Worm (Caenorhabditis elegans) whole organism, L3 larva: ENCODE results near the gene bath-27.

Source experiments
- R02D3.7 ChIP-seq: fragments of 150-350 bp; optimal IDR thresholded peaks from 2 replicates; lab custom pipeline; 2014; ENCODE audit warnings: missing biosample characterization, missing genetic modification characterization
- aly-2 ChIP-seq: fragments of 150-350 bp; optimal IDR thresholded peaks from 2 replicates; lab custom pipeline; 2014; ENCODE audit warnings: missing biosample characterization, missing genetic modification characterization
- ama-1 ChIP-seq: fragments of 150-350 bp; optimal IDR thresholded peaks from 2 replicates; lab custom pipeline; 2018
- ceh-16 ChIP-seq: sonication (generic microtip); optimal IDR thresholded peaks from 2 replicates; lab custom pipeline; 2017; ENCODE audit warnings: missing biosample characterization, missing genetic modification characterization
- ceh-82 ChIP-seq: fragments of 150-350 bp; optimal IDR thresholded peaks from 2 replicates; lab custom pipeline; 2014; ENCODE audit warnings: missing biosample characterization, missing genetic modification characterization
- egl-5 ChIP-seq: fragments of 150-350 bp; optimal IDR thresholded peaks from 2 replicates; lab custom pipeline; 2017; ENCODE audit warnings: missing biosample characterization, missing genetic modification reagents, missing genetic modification characterization, inconsistent platforms
- elt-2 ChIP-seq: sonication (generic microtip); optimal IDR thresholded peaks from 2 replicates; lab custom pipeline; 2016; ENCODE audit warnings: missing genetic modification reagents, mild to moderate bottlenecking, missing genetic modification characterization, missing compliant biosample characterization
- fkh-2 ChIP-seq: fragments of 150-350 bp; optimal IDR thresholded peaks from 2 replicates; lab custom pipeline; 2014; ENCODE audit warnings: missing biosample characterization, missing genetic modification reagents, missing genetic modification characterization
- hmg-11 ChIP-seq: sonication (generic microtip); optimal IDR thresholded peaks from 2 replicates; lab custom pipeline; 2016; ENCODE audit warnings: missing genetic modification characterization, missing compliant biosample characterization
- jun-1 ChIP-seq: fragments of 150-350 bp; optimal IDR thresholded peaks from 2 replicates; lab custom pipeline; 2014; ENCODE audit warnings: missing biosample characterization, missing genetic modification reagents, missing genetic modification characterization
- lin-15B ChIP-seq: fragments of 150-350 bp; optimal IDR thresholded peaks from 2 replicates; lab custom pipeline; 2014; ENCODE audit warnings: missing biosample characterization, missing genetic modification characterization
- lin-39 ChIP-seq: fragments of 150-350 bp; optimal IDR thresholded peaks from 2 replicates; lab custom pipeline; 2018; ENCODE audit warnings: missing biosample characterization, missing genetic modification reagents, missing genetic modification characterization
- lsy-12 ChIP-seq: sonication (generic microtip); optimal IDR thresholded peaks from 2 replicates; lab custom pipeline; 2016; ENCODE audit warnings: mild to moderate bottlenecking, missing genetic modification characterization, missing compliant biosample characterization
- nfya-1 ChIP-seq: sonication (generic microtip); optimal IDR thresholded peaks from 2 replicates; lab custom pipeline; 2017; ENCODE audit warnings: missing genetic modification characterization, mild to moderate bottlenecking, missing compliant biosample characterization, antibody characterized with exemption, moderate library complexity; ENCODE audit not compliant: insufficient read depth
- nhr-11 ChIP-seq: fragments of 150-350 bp; optimal IDR thresholded peaks from 2 replicates; lab custom pipeline; 2014; ENCODE audit warnings: missing biosample characterization, missing genetic modification characterization
- nhr-12 ChIP-seq: fragments of 150-350 bp; optimal IDR thresholded peaks from 2 replicates; lab custom pipeline; 2014; ENCODE audit warnings: missing biosample characterization, missing genetic modification characterization
- nhr-237 ChIP-seq: fragments of 150-350 bp; optimal IDR thresholded peaks from 2 replicates; lab custom pipeline; 2014; ENCODE audit warnings: missing biosample characterization, missing genetic modification characterization
- nhr-43 ChIP-seq: sonication (generic microtip); optimal IDR thresholded peaks from 2 replicates; lab custom pipeline; 2016; ENCODE audit warnings: mild to moderate bottlenecking, missing genetic modification characterization, missing compliant biosample characterization; ENCODE audit not compliant: poor library complexity, severe bottlenecking
- nhr-67 ChIP-seq: fragments of 150-350 bp; optimal IDR thresholded peaks from 2 replicates; lab custom pipeline; 2014; ENCODE audit warnings: missing biosample characterization, missing genetic modification characterization
- nhr-77 ChIP-seq: fragments of 150-350 bp; optimal IDR thresholded peaks from 2 replicates; lab custom pipeline; 2014; ENCODE audit warnings: missing biosample characterization, missing genetic modification characterization
- pha-4 ChIP-seq: fragments of 150-350 bp; optimal IDR thresholded peaks from 2 replicates; lab custom pipeline; 2014; ENCODE audit warnings: missing biosample characterization, missing genetic modification reagents, missing genetic modification characterization
- sea-2 ChIP-seq: fragments of 150-350 bp; sonication (generic microtip); optimal IDR thresholded peaks from 4 replicates; lab custom pipeline; 2014; ENCODE audit warnings: missing biosample characterization, missing genetic modification reagents, missing genetic modification characterization
- skn-1 ChIP-seq: fragments of 150-350 bp; optimal IDR thresholded peaks from 2 replicates; lab custom pipeline; 2014; ENCODE audit warnings: missing biosample characterization, missing genetic modification characterization
- unc-39 ChIP-seq: sonication (generic microtip); optimal IDR thresholded peaks from 4 replicates; lab custom pipeline; 2017; ENCODE audit warnings: missing biosample characterization, missing genetic modification characterization
- unc-62 ChIP-seq: fragments of 150-350 bp; sonication (generic microtip); optimal IDR thresholded peaks from 4 replicates; lab custom pipeline; 2014; ENCODE audit warnings: missing biosample characterization, missing genetic modification reagents, missing genetic modification characterization
- zag-1 ChIP-seq: fragments of 150-350 bp; optimal IDR thresholded peaks from 2 replicates; lab custom pipeline; 2014; ENCODE audit warnings: missing biosample characterization, missing genetic modification characterization
- ztf-4 ChIP-seq: fragments of 150-350 bp; optimal IDR thresholded peaks from 2 replicates; lab custom pipeline; 2014; ENCODE audit warnings: missing biosample characterization, missing genetic modification characterization

Gene bath-27

DNA sequence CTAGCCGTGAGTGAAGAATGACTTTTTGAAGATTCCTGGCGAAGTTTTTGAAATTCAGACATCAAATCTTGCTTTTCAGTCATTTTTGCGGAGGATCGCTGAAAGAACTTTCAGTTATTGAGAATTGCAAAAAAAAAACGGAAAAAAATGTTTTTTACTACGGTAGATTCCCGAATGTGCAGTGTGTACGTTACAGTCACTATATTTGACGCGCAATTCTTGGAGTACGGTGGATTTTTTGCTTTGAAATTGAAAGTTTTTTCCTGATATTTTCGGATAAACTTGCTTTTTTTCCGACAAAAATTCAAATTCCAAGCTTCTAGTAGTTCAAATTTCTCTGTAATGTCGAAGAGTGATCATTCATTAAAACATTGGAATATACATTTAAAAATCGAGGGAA lies 16.9 kb upstream of the bath-27 start, which contains the start of gene F14D2.11:
Gene F14D2.11, minus strand, starts transcription at position 101 of the 400 bp plus-strand sequence.
- TF ChIP-seq ama-1 (lab: Kevin White, UChicago) (no peak), skn-1 (no peak)
- TF ChIP-seq, all 47 proteins: peak for 0

DNA sequence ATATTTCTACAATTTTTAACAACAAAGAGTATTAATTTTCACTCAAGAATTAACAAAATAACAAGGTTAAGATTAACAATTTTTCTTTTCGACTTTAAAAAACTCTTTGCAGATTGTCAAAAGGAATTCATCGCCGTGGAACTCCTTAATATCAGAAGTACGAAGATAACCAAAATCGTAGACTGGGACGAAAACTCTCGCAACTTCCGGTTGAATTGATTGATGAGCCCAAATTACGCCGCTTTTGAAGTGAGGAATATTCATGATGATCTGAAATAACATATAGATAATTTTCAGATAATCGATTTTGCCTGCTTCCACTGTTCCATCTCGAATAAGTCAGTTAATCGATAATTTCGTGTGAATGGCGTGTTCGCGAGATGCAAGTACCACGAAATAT lies 15.2 kb upstream of the bath-27 start, which contains the start of gene F14D2.15:
Gene F14D2.15, minus strand, starts transcription at position 101 of the 400 bp plus-strand sequence.
- no peak for TF ChIP-seq aly-2
- TF ChIP-seq fkh-2: no peak
- no peak for TF ChIP-seq nfya-1 (tag; lab: Kevin White, UChicago)
- no peak for TF ChIP-seq nhr-237 (tag; lab: Kevin White, UChicago)
- no peak for TF ChIP-seq sea-2 (GFP tag; lab: Kevin White, UChicago)
- no peak for TF ChIP-seq nhr-12 (tag; lab: Kevin White, UChicago)
- no peak for TF ChIP-seq R02D3.7 (tag; lab: Kevin White, UChicago)
- no peak for TF ChIP-seq ztf-4
- TF ChIP-seq nhr-67: no peak
- TF ChIP-seq egl-5 (tag; lab: Kevin White, UChicago): no peak

DNA sequence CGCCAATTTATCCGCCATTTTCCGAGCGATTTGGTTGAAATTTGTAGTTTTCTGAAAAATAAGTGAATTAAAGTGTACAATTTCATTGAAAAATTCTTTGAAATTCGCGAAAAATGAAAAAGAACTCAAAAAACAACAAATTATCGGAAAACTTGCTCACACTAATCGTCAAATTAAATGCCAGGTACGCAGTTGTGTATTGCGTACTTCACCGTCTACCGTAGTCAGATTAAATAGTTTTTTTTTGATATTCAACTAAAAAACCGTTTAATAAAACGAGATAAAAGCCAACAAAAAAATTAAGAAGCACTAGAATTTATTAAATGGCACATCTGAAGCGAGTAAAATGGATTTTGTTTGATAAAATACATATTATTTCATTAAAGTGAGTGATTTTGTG lies 14.0 kb upstream of the bath-27 start, which contains the start of gene bath-28:
Gene bath-28, minus strand, starts transcription at position 51 of the 400 bp plus-strand sequence.
- TF ChIP-seq unc-62 (GFP tag; lab: Kevin White, UChicago) (no peak), pha-4 (tag; lab: Kevin White, UChicago) (no peak), ama-1 (lab: Kevin White, UChicago) (no peak), nhr-11 (tag; lab: Kevin White, UChicago) (no peak), elt-2 (no peak)

DNA sequence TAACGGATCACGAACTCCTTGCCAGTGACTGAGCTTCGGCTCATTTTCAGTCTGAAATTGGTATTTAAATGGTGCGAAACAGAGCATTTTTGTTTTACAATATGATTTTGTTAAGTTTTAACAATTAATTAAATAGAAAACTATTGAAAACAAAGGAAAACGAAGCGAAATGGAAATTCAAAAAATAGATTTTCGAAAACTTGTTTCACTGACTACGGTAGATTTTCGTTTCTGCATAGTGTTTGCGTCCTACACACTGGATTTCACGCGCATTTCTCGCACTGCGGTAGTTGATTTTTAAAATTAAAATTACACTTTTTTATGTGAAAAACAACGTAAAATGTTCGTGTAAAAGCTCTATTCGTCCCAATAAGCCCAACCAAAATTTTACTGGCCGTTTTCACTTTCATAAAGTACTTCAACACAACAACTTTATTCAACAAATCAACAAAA lies 12.6 kb upstream of the bath-27 start, which contains the start of gene bath-30:
Gene bath-30, minus strand, starts transcription at position 51 of the 453 bp plus-strand sequence.
- TF ChIP-seq egl-5 (tag; lab: Kevin White, UChicago): no peak

DNA sequence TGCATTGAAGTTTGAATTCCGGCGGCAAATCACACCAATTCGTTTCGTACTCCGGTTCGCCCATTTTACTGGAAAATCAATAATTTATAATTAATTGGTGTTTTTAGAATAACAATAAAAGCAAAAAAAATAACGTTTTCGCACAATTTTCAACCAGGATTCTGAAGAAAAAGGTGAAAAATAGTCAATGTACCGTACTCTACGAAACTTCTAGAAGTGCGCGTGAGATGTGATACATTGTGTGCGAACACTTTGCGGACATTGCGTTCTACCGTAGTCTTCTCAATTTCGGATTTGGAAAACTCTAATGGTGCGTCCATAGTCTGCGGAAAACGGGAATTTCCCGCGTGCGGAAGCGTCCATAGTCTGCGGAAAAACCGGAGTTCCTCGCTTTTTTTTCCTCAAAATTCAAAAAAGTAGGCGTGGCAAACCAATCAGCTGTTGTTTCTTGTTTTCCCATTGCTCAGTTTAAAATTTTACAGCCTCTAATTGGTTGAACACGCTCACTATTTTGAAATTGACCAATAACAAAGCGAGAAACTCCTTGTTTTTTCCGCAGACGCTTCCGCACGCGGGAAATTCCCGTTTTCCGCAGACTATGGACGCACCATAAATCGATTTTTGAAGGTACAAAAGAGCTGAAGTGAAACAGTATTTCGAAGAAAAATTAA lies 10.9 kb upstream of the bath-27 start, which contains the start of the genes F14D2.14 and bath-29:
Gene F14D2.14, minus strand, starts transcription at position 51 of the 671 bp plus-strand sequence.
Gene bath-29, plus strand, starts transcription at position 621 of the 671 bp plus-strand sequence.
- TF ChIP-seq jun-1 (tag; lab: Kevin White, UChicago): no peak
- TF ChIP-seq hmg-11 (tag; lab: Kevin White, UChicago): no peak
- no peak for TF ChIP-seq zag-1
- TF ChIP-seq nhr-77 (tag; lab: Kevin White, UChicago): no peak
- TF ChIP-seq ztf-4: no peak
- TF ChIP-seq ama-1 (lab: Kevin White, UChicago): no peak

DNA sequence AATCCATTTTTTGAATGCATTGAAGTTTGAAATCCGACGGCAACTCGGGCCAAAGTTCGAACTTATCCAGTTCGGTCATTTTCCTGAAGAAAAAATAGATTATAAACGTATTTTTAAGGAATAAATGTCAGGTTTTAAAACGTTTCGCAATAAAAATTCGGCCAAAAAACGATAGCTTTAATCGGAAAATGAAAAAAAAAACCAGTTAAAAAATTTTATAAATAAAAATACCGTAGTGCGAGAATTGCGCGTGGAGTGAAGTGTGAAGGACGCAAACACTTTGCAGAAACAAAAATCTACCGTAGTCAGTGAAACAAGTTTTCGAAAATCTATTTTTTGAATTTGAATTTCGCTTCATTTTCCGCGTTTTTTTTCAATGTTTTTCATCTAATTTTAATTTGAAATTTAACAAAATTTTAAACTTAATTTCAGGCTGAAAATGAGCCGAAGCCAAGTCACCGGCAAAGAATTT lies 9.1 kb upstream of the bath-27 start, which contains the start of gene F14D2.8:
Gene F14D2.8, minus strand, starts transcription at position 51 of the 472 bp plus-strand sequence.
- TF ChIP-seq lin-15B (tag; lab: Kevin White, UChicago) (no peak), nhr-12 (tag; lab: Kevin White, UChicago) (no peak), ceh-16 (no peak), lin-39 (tag; lab: Kevin White, UChicago) (no peak)

DNA sequence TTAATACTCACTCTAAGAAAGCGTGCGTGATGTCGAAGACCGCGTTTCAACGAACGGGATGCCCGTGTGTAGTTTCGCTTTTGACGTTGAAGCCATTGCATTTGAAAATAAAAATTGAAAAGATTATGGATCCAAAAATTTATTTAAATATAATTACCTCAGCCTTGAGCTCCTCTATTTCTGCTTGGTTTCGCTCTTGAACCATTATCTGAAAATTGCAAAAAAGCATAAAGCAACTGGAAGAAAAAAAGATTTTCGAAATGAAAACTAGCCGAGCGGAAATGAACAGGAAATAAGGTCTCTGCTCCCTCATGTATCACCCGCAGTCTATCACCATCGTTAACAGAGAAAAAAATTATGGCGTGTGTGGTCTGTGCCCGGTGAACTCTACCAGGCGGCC lies 8.2 kb downstream of the bath-27 start, which contains the start of gene Y49F6C.6:
Gene Y49F6C.6, minus strand, starts transcription at position 101 of the 400 bp plus-strand sequence.
- TF ChIP-seq nhr-43 (tag; lab: Kevin White, UChicago) (no peak), ceh-82 (tag; lab: Kevin White, UChicago) (no peak)

DNA sequence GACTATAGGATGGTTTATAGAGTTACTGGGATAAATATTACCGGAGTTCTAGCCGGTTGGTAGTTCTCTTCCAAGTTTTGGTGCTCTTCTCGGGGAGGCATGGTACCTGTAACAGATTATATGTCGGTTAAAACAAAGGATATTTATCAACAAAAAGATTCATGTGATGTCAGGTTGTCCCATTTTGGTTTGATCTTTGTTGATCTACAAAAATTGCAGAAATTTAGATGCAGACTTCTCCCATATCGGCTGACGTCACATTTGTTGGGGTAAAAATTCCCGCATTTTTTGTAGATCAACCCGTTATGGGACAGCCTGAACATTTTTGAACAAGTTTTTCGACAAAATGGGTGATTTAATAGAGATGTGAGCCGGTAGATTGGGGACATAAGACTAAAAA lies 9.2 kb downstream of the bath-27 start, which contains the start of gene Y49F6C.7:
Gene Y49F6C.7, minus strand, starts transcription at position 101 of the 400 bp plus-strand sequence.
- TF ChIP-seq lsy-12 (no peak), ceh-16 (no peak), unc-39 (no peak)
